Worm (Caenorhabditis elegans) whole organism, mixed stage, embryonic: Measurements from ENCODE around the gene rme-6.
A peak's percentile ranks its signal among the peaks of the same experiment; 100 is the strongest.

Experiments used
- ces-1 ChIP-seq: fragments of 150-350 bp; optimal IDR thresholded peaks from 2 replicates; lab custom pipeline; 2014; ENCODE audit warnings: missing biosample characterization, missing genetic modification reagents, missing genetic modification characterization
- drap-1 ChIP-seq: fragments of 200-800 bp; sonication (Bioruptor generic); optimal IDR thresholded peaks from 3 replicates; lab custom pipeline; 2018; ENCODE audit warnings: mild to moderate bottlenecking, missing genetic modification characterization, missing compliant biosample characterization
- elt-1 ChIP-seq: sonication (generic microtip); optimal IDR thresholded peaks from 2 replicates; lab custom pipeline; 2017; ENCODE audit warnings: missing genetic modification characterization, mild to moderate bottlenecking, missing compliant biosample characterization, antibody characterized with exemption, moderate library complexity, borderline replicate concordance; ENCODE audit not compliant: insufficient read depth
- lin-13 ChIP-seq: fragments of 150-350 bp; optimal IDR thresholded peaks from 2 replicates; lab custom pipeline; 2014; ENCODE audit warnings: missing biosample characterization, missing genetic modification characterization
- lsy-2 ChIP-seq: fragments of 150-350 bp; optimal IDR thresholded peaks from 2 replicates; lab custom pipeline; 2014; ENCODE audit warnings: missing biosample characterization, missing genetic modification characterization
- nhr-28 ChIP-seq: fragments of 150-350 bp; optimal IDR thresholded peaks from 2 replicates; lab custom pipeline; 2014; ENCODE audit warnings: missing biosample characterization, missing genetic modification characterization
- pha-4 ChIP-seq: fragments of 150-350 bp; optimal IDR thresholded peaks from 2 replicates; lab custom pipeline; 2018; ENCODE audit warnings: missing biosample characterization, missing genetic modification reagents, missing genetic modification characterization
- sptf-1 ChIP-seq: sonication (generic microtip); optimal IDR thresholded peaks from 2 replicates; lab custom pipeline; 2017; ENCODE audit warnings: mild to moderate bottlenecking, missing genetic modification characterization, moderate library complexity, missing compliant biosample characterization
- ztf-11 ChIP-seq: fragments of 150-350 bp; optimal IDR thresholded peaks from 2 replicates; lab custom pipeline; 2014; ENCODE audit warnings: missing biosample characterization, missing genetic modification characterization

DNA sequence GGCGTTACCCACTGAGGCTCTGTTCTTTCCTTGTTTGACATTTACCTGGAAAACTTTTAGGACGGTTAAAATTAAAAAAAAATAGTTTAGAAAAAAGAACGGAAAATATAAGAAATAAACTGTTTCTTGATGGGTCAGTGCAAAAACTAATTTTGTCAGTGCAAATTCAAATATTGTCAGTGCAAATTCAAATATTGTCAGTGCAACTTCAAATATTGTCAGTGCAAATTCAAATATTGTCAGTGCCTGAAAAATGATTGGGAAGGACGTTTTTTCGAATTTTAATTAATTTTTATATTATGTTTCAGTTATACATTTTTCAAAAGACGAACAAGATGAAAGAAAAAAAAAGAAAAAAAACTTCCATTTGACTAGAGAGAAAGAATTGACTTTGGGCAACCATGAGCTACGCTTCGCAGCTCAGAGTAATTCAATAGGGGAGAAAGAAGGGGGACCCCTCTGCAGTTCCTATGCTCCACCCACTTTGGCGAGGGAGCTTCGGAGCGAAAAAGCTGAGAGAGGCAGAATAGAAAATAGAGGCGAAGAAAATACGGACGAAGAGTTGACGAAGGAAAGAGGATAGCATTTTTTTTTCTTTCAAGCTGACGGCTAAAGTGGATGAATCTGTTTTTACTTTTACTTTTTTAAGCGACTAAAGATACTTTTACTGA lies 34.4 kb upstream of the rme-6 start, which contains the start of gene unc-1:
- TF ChIP-seq lsy-2 (tag; lab: Kevin White, UChicago) (no peak), pha-4 (no peak), drap-1 (GFP tag; lab: Kevin White, UChicago) (no peak), elt-1 (no peak), ztf-11 (no peak), lin-13 (tag; lab: Kevin White, UChicago) (no peak), nhr-28 (tag; lab: Kevin White, UChicago) (no peak), sptf-1 (tag; lab: Kevin White, UChicago) (no peak), ces-1 (GFP tag; lab: Kevin White, UChicago) (peak; percentile 95)
